Worm (Caenorhabditis elegans) whole organism, L4 larva: ENCODE results near the gene K10D2.5.

Experiments
- D1046.2 ChIP-seq: fragments of 200-800 bp; sonication (Bioruptor generic); IDR thresholded peaks from 2 replicates; pipeline ENCODE4 v1.3.6; 2022; ENCODE audit warnings: missing genetic modification characterization, missing compliant biosample characterization
- F49E8.2 ChIP-seq: sonication (generic microtip); optimal IDR thresholded peaks from 2 replicates; lab custom pipeline; 2016; ENCODE audit warnings: missing compliant biosample characterization, mild to moderate bottlenecking, missing genetic modification characterization, borderline replicate concordance
- T20F7.1 ChIP-seq: fragments of 200-800 bp; sonication (Bioruptor generic); optimal IDR thresholded peaks from 2 replicates; lab custom pipeline; 2018; ENCODE audit warnings: mild to moderate bottlenecking, missing genetic modification characterization, missing compliant biosample characterization
- T26A8.4 ChIP-seq: fragments of 200-800 bp; sonication (Bioruptor generic); IDR thresholded peaks from 2 replicates; pipeline ENCODE4 v1.3.6; 2022; ENCODE audit warnings: missing genetic modification characterization, missing compliant biosample characterization
- Y48G9A.11 ChIP-seq: fragments of 200-800 bp; sonication (Bioruptor generic); IDR thresholded peaks from 2 replicates; pipeline ENCODE4 v1.3.6; 2022; ENCODE audit warnings: missing genetic modification reagents, missing genetic modification characterization, missing compliant biosample characterization
- Y5F2A.4 ChIP-seq: fragments of 200-800 bp; sonication (Bioruptor generic); optimal IDR thresholded peaks from 2 replicates; lab custom pipeline; 2018; ENCODE audit warnings: mild to moderate bottlenecking, missing genetic modification characterization, missing compliant biosample characterization
- aha-1 ChIP-seq: fragments of 150-350 bp; peaks from one replicate; lab custom pipeline; 2014; ENCODE audit warnings: missing biosample characterization, missing genetic modification characterization
- ama-1 ChIP-seq: fragments of 150-350 bp; optimal IDR thresholded peaks from 2 replicates; lab custom pipeline; 2014; ENCODE audit warnings: inconsistent platforms, mixed read lengths
- ceh-20 ChIP-seq: fragments of 200-800 bp; sonication (Bioruptor generic); IDR thresholded peaks from 2 replicates; pipeline ENCODE4 v1.3.6; 2022; ENCODE audit warnings: missing genetic modification reagents, missing genetic modification characterization, missing compliant biosample characterization
- daf-16 ChIP-seq, 3 experiments: sonication (generic microtip); optimal IDR thresholded peaks; 2 replicates each; lab custom pipeline; 2016 to 2017; ENCODE audit warnings: missing genetic modification characterization in 3 of 3, missing genetic modification reagents in 3 of 3, mild to moderate bottlenecking in 2 of 3, missing compliant biosample characterization in 2 of 3, missing biosample characterization in 1 of 3, moderate library complexity in 1 of 3
- daf-19 ChIP-seq: fragments of 200-800 bp; sonication (Bioruptor generic); conservative IDR thresholded peaks from 2 replicates; pipeline ENCODE4 v1.3.6; 2022; ENCODE audit warnings: missing genetic modification characterization, missing compliant biosample characterization
- dmd-6 ChIP-seq: fragments of 200-800 bp; sonication (Bioruptor generic); IDR thresholded peaks from 2 replicates; pipeline ENCODE4 v1.3.6; 2022; ENCODE audit warnings: missing genetic modification reagents, missing genetic modification characterization, missing compliant biosample characterization
- duxl-1 ChIP-seq: sonication (generic microtip); optimal IDR thresholded peaks from 2 replicates; lab custom pipeline; 2016; ENCODE audit warnings: mild to moderate bottlenecking, missing genetic modification characterization, moderate library complexity, missing compliant biosample characterization; ENCODE audit not compliant: poor library complexity
- dve-1 ChIP-seq: sonication (generic microtip); optimal IDR thresholded peaks from 2 replicates; lab custom pipeline; 2017; ENCODE audit warnings: antibody characterized with exemption, mild to moderate bottlenecking, missing genetic modification characterization, missing compliant biosample characterization; ENCODE audit not compliant: insufficient read depth
- egl-43 ChIP-seq: fragments of 200-800 bp; sonication (Bioruptor generic); IDR thresholded peaks from 2 replicates; pipeline ENCODE4 v1.3.6; 2022; ENCODE audit warnings: missing genetic modification reagents, missing genetic modification characterization, missing compliant biosample characterization
- gei-8 ChIP-seq: fragments of 200-800 bp; sonication (Bioruptor generic); optimal IDR thresholded peaks from 2 replicates; lab custom pipeline; 2018; ENCODE audit warnings: mild to moderate bottlenecking, missing genetic modification characterization, missing compliant biosample characterization
- hif-1 ChIP-seq, 2 experiments: sonication (generic microtip); optimal IDR thresholded peaks; 2 replicates each; lab custom pipeline; 2016 to 2017; ENCODE audit warnings: missing compliant biosample characterization in 2 of 2, missing genetic modification characterization in 2 of 2, missing genetic modification reagents in 2 of 2, missing genotype in 2 of 2, mild to moderate bottlenecking in 1 of 2
- hlh-11 ChIP-seq: fragments of 200-800 bp; sonication (Bioruptor generic); optimal IDR thresholded peaks from 2 replicates; lab custom pipeline; 2018; ENCODE audit warnings: mild to moderate bottlenecking, missing genetic modification characterization, missing compliant biosample characterization
- hmg-1.1 ChIP-seq: fragments of 200-800 bp; sonication (Bioruptor generic); IDR thresholded peaks from 2 replicates; pipeline ENCODE4 v1.3.6; 2022; ENCODE audit warnings: missing genetic modification reagents, missing genetic modification characterization, missing compliant biosample characterization
- lim-7 ChIP-seq: fragments of 200-800 bp; sonication (Bioruptor generic); IDR thresholded peaks from 2 replicates; pipeline ENCODE4 v1.3.6; 2022; ENCODE audit warnings: missing genetic modification characterization, missing compliant biosample characterization
- lin-13 ChIP-seq: fragments of 150-350 bp; optimal IDR thresholded peaks from 2 replicates; lab custom pipeline; 2014; ENCODE audit warnings: missing biosample characterization, missing genetic modification reagents, missing genetic modification characterization
- lin-29 ChIP-seq: fragments of 200-800 bp; sonication (Bioruptor generic); IDR thresholded peaks from 2 replicates; pipeline ENCODE4 v1.3.6; 2022; ENCODE audit warnings: missing genetic modification reagents, missing genetic modification characterization, missing compliant biosample characterization
- lin-38 ChIP-seq: fragments of 200-800 bp; sonication (Bioruptor generic); IDR thresholded peaks from 2 replicates; pipeline ENCODE4 v1.3.6; 2022; ENCODE audit warnings: missing genetic modification reagents, missing genetic modification characterization, missing compliant biosample characterization
- madf-9 ChIP-seq: fragments of 200-800 bp; sonication (Bioruptor generic); conservative IDR thresholded peaks from 2 replicates; pipeline ENCODE4 v1.3.6; 2022; ENCODE audit warnings: missing genetic modification reagents, missing genetic modification characterization, missing compliant biosample characterization
- mdl-1 ChIP-seq, 2 experiments: fragments of 150-350 bp in 1 of 2; sonication (generic microtip) in 1 of 2; optimal IDR thresholded peaks; 2 replicates each; lab custom pipeline; 2014 to 2017; ENCODE audit warnings: missing biosample characterization in 2 of 2, missing genetic modification characterization in 2 of 2
- mdt-29 ChIP-seq: fragments of 200-800 bp; sonication (Bioruptor generic); IDR thresholded peaks from 2 replicates; pipeline ENCODE4 v1.3.6; 2022; ENCODE audit warnings: missing genetic modification reagents, missing genetic modification characterization, missing compliant biosample characterization
- mep-1 ChIP-seq: fragments of 150-350 bp; sonication (generic microtip); optimal IDR thresholded peaks from 3 replicates; lab custom pipeline; 2014; ENCODE audit warnings: missing biosample characterization, missing genetic modification characterization
- nhr-102 ChIP-seq: sonication (generic microtip); optimal IDR thresholded peaks from 2 replicates; lab custom pipeline; 2016; ENCODE audit warnings: mild to moderate bottlenecking, missing genetic modification characterization, moderate library complexity, missing compliant biosample characterization
- nhr-25 ChIP-seq: sonication (generic microtip); optimal IDR thresholded peaks from 2 replicates; lab custom pipeline; 2017; ENCODE audit warnings: missing genetic modification characterization, mild to moderate bottlenecking, missing compliant biosample characterization, antibody characterized with exemption, moderate library complexity, borderline replicate concordance; ENCODE audit not compliant: insufficient read depth
- nhr-42 ChIP-seq: fragments of 200-800 bp; sonication (Bioruptor generic); IDR thresholded peaks from 2 replicates; pipeline ENCODE4 v1.3.6; 2022; ENCODE audit warnings: missing genetic modification characterization, missing compliant biosample characterization
- nhr-48 ChIP-seq: sonication (generic microtip); optimal IDR thresholded peaks from 2 replicates; lab custom pipeline; 2016; ENCODE audit warnings: mild to moderate bottlenecking, missing genetic modification characterization, missing compliant biosample characterization
- nhr-6 ChIP-seq: fragments of 150-350 bp; optimal IDR thresholded peaks from 2 replicates; lab custom pipeline; 2014; ENCODE audit warnings: missing biosample characterization, missing genetic modification characterization
- nhr-77 ChIP-seq: fragments of 150-350 bp; optimal IDR thresholded peaks from 2 replicates; lab custom pipeline; 2014; ENCODE audit warnings: missing biosample characterization, missing genetic modification characterization
- pha-4 ChIP-seq, 2 experiments: fragments of 150-350 bp in 1 of 2; fragments of 200-800 bp in 1 of 2; sonication (Bioruptor generic) in 1 of 2; IDR thresholded peaks in 1 of 2; optimal IDR thresholded peaks in 1 of 2; 2 replicates each; pipeline versions ENCODE4 v1.3.6 to Lab custom; 2014 to 2022; ENCODE audit warnings: missing genetic modification characterization in 2 of 2, missing genetic modification reagents in 2 of 2, missing biosample characterization in 1 of 2, missing compliant biosample characterization in 1 of 2
- pqm-1 ChIP-seq: sonication (generic microtip); optimal IDR thresholded peaks from 2 replicates; lab custom pipeline; 2017; ENCODE audit warnings: missing biosample characterization, missing genetic modification characterization
- rbr-2 ChIP-seq: sonication (generic microtip); optimal IDR thresholded peaks from 2 replicates; lab custom pipeline; 2016; ENCODE audit warnings: missing genotype, missing genetic modification characterization, missing compliant biosample characterization
- spr-1 ChIP-seq: sonication (generic microtip); optimal IDR thresholded peaks from 2 replicates; lab custom pipeline; 2016; ENCODE audit warnings: mild to moderate bottlenecking, missing genetic modification characterization, missing compliant biosample characterization
- unc-62 ChIP-seq, 3 experiments: fragments of 150-350 bp in 1 of 3; sonication (generic microtip); optimal IDR thresholded peaks in 2 of 3; peaks in 1 of 3; 1 replicate in 1 of 3; 2 replicates in 2 of 3; lab custom pipeline; 2014 to 2017; ENCODE audit warnings: missing biosample characterization in 3 of 3, missing genetic modification characterization in 3 of 3, missing genetic modification reagents in 3 of 3, missing genotype in 1 of 3
- zfp-3 ChIP-seq: fragments of 200-800 bp; sonication (Bioruptor generic); conservative IDR thresholded peaks from 2 replicates; pipeline ENCODE4 v1.3.6; 2022; ENCODE audit warnings: missing genetic modification reagents, missing genetic modification characterization, missing compliant biosample characterization

K10D2.5 gene

DNA sequence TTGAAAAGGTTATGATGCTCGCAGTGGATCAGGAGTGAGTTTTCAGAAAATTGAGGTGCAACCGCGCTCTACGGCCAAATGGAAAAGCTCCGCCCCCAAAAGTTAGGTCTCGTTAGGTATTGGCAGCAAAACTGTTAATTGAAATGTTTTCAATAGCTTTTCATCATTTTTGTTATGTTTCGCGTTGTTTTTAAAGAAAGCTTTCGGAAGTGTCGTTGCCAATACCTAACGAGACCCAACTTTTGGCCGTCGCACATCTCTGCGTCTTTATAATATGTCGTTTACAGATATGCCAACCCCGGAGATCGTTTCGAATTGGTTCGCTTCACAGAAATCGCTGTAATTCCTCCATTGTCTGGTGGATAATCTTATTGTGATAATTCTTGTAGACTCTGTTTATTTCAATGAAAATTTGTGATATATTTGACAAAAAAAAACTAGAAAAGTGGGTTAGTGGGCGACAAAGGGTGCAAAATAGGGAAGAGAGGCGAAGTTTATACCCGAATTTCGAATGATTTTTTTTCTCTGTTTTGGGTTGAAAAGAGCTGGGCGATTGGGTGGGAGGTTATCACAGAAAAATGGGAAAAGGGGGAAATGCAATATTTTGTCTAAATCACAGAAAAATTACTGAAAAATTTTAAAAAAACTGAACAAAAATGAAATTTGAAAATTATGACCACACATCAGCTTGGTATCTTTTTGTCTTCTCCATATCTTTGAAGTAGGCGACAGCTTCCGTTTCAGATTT lies 24.0 kb downstream of the K10D2.5 start:
- TF ChIP-seq lim-7 = peak; percentile 58; the same call in 1 of the 2 replicates
- peak; percentile 34 for TF ChIP-seq gei-8 (GFP tag; lab: Kevin White, UChicago)
- TF ChIP-seq pqm-1 (tag; lab: Kevin White, UChicago) = no peak
- TF ChIP-seq daf-19 (GFP tag; lab: Robert Waterston, UW) = 0 out of 2 replicates have a peak, but pooled peaks have one; percentile 25
- peak; percentile 0 for TF ChIP-seq nhr-77 (tag; lab: Kevin White, UChicago)
- TF ChIP-seq Y5F2A.4 (GFP tag; lab: Kevin White, UChicago) = no peak
- TF ChIP-seq mdt-29 (GFP tag; lab: Robert Waterston, UW) = no peak; the same call in 1 of the 2 replicates
- peak; percentile 61 for TF ChIP-seq nhr-48 (tag; lab: Kevin White, UChicago)
- no peak for TF ChIP-seq daf-16 (GFP tag; optimal IDR thresholded peaks at IDR 0.05; lab: Kevin White, UChicago)
- peak; percentile 54 for TF ChIP-seq daf-16 (tag; optimal IDR thresholded peaks at IDR 0.05; lab: Kevin White, UChicago)
- peak; percentile 57 for TF ChIP-seq dmd-6 (GFP tag; lab: Robert Waterston, UW)
- TF ChIP-seq mep-1 (tag; lab: Kevin White, UChicago) = peak; percentile 35
- 0 out of 2 replicates have a peak, but pooled peaks have one; percentile 4 for TF ChIP-seq nhr-42 (GFP tag; lab: Robert Waterston, UW)
- peak; percentile 66 for TF ChIP-seq duxl-1
- TF ChIP-seq ceh-20 (GFP tag; lab: Robert Waterston, UW) = no peak; the same call in 1 of the 2 replicates
- peak in 1 of 2 experiments; percentile 60 for TF ChIP-seq unc-62 (GFP tag; optimal IDR thresholded peaks at IDR 0.05 in 1 of 2; lab: Kevin White, UChicago)
- TF ChIP-seq unc-62 (tag; optimal IDR thresholded peaks at IDR 0.05; lab: Kevin White, UChicago) = no peak
- peak; percentile 97 for TF ChIP-seq aha-1 (tag; lab: Kevin White, UChicago)
- TF ChIP-seq spr-1 = no peak
- TF ChIP-seq T26A8.4 (GFP tag; lab: Robert Waterston, UW) = peak; percentile 71
- TF ChIP-seq Y48G9A.11 (GFP tag; lab: Robert Waterston, UW) = 0 out of 2 replicates have a peak, but pooled peaks have one; percentile 30
- TF ChIP-seq lin-13 (GFP tag; lab: Kevin White, UChicago) = peak; percentile 54
- peak; percentile 38 for TF ChIP-seq nhr-6 (tag; lab: Kevin White, UChicago)
- peak; percentile 7 for TF ChIP-seq T20F7.1 (GFP tag; lab: Kevin White, UChicago)
- peak; percentile 24 for TF ChIP-seq hlh-11 (tag; lab: Kevin White, UChicago)
- TF ChIP-seq nhr-102 (tag; lab: Kevin White, UChicago) = peak; percentile 83
- peak; percentile 27 for TF ChIP-seq nhr-25
- TF ChIP-seq dve-1 (tag; lab: Kevin White, UChicago) = peak; percentile 61
- TF ChIP-seq D1046.2 (GFP tag; lab: Robert Waterston, UW) = no peak
- no peak for TF ChIP-seq lin-29 (GFP tag; lab: Robert Waterston, UW)
- no peak for TF ChIP-seq hif-1 (tag; optimal IDR thresholded peaks at IDR 0.05; lab: Kevin White, UChicago)
- peak; percentile 55 for TF ChIP-seq ama-1
- peak; percentile 61 for TF ChIP-seq madf-9 (GFP tag; lab: Robert Waterston, UW)
- TF ChIP-seq zfp-3 (GFP tag; lab: Robert Waterston, UW) = peak; percentile 90
- 0 out of 2 replicates have a peak, but pooled peaks have one; percentile 7 for TF ChIP-seq egl-43 (GFP tag; lab: Robert Waterston, UW)
- peak; percentile 29; the same call in 1 of the 2 replicates for TF ChIP-seq hmg-1.1
- peak; percentile 14 for TF ChIP-seq rbr-2
- TF ChIP-seq lin-38 (GFP tag; lab: Robert Waterston, UW) = peak; percentile 80
- TF ChIP-seq, all 104 proteins: peak for 28

DNA sequence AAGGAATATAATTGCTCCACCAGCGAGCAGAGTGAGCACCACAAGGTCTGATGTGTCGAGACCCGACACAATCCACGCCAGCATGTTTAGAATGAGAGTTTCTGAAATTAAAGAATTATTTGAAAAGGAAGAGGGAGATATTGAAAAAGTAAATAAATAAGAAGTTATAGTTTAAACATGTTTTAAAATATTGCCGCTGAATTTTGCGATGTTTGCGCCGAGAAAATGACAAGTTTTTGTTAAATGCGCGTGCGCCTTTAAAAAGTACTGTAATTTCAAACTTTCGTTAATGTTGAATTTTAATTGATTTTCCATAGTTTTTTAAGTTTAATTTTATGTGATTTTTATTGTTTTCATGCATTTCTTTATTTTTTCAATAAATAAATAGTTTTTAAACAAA lies 27.1 kb downstream of the K10D2.5 start, which contains the start of gene emb-8:
TSS of gene emb-8 (minus strand) at position 101 of the 400 bp plus-strand sequence.
- no peak for TF ChIP-seq F49E8.2 (tag; lab: Kevin White, UChicago)
- no peak for TF ChIP-seq mdl-1 (tag; optimal IDR thresholded peaks at IDR 0.05; lab: Kevin White, UChicago)
- TF ChIP-seq pha-4 (GFP tag; IDR thresholded peaks at IDR 0.05; lab: Robert Waterston, UW) = 0 out of 2 replicates have a peak, but pooled peaks have one; percentile 31
- TF ChIP-seq pha-4 (tag; optimal IDR thresholded peaks at IDR 0.05; lab: Kevin White, UChicago) = no peak
